Fruit fly (Drosophila melanogaster): ENCODE data around the gene Pdfr.

DNA sequence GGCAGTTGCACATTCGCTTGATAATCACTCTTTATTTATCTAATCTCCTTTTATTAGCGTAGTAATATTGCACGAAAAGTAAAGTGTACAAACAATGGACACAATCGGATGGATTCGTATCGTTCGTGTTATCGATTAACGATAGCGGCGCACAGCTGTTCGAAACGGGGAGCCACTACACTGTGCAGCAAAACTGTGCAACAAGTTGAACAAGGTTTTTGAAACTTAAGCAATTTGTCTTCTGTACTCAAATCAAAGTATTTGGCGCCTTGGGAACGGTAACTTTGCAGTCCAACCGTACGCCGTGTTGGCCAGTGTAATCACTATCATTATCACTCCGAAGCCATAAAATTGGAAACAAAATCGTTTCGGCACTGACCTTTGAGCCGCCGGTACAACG lies 67.6 kb downstream of the Pdfr start, which contains the start of the genes Tsp3A and Seipin:
- TF ChIP-seq Myc (optimal IDR thresholded peaks at IDR 0.05) (no peak), ttk (optimal IDR thresholded peaks at IDR 0.05) (no peak), h (optimal IDR thresholded peaks at IDR 0.05) (no peak), psq (optimal IDR thresholded peaks at IDR 0.05) (no peak), insv (optimal IDR thresholded peaks at IDR 0.05) (no peak), Sin3A (optimal IDR thresholded peaks at IDR 0.05) (no peak)
